Worm (Caenorhabditis elegans) whole organism, early embryonic: ENCODE results near the gene swt-1.

ENCODE experiments used
- B0310.2 ChIP-seq: sonication (generic microtip); optimal IDR thresholded peaks from 2 replicates; lab custom pipeline; 2016; ENCODE audit warnings: mild to moderate bottlenecking, missing genetic modification characterization, missing compliant biosample characterization
- aly-1 ChIP-seq: sonication (generic microtip); optimal IDR thresholded peaks from 2 replicates; lab custom pipeline; 2016; ENCODE audit warnings: missing genetic modification characterization, missing compliant biosample characterization
- ama-1 ChIP-seq: fragments of 150-350 bp; optimal IDR thresholded peaks from 2 replicates; lab custom pipeline; 2014
- flt-1 ChIP-seq: fragments of 200-800 bp; sonication (Bioruptor generic); IDR thresholded peaks from 2 replicates; pipeline ENCODE4 v1.3.6; 2022; ENCODE audit warnings: missing genetic modification characterization, missing compliant biosample characterization
- tra-4 ChIP-seq: sonication (generic microtip); optimal IDR thresholded peaks from 2 replicates; lab custom pipeline; 2017; ENCODE audit warnings: missing genetic modification characterization, missing compliant biosample characterization

DNA sequence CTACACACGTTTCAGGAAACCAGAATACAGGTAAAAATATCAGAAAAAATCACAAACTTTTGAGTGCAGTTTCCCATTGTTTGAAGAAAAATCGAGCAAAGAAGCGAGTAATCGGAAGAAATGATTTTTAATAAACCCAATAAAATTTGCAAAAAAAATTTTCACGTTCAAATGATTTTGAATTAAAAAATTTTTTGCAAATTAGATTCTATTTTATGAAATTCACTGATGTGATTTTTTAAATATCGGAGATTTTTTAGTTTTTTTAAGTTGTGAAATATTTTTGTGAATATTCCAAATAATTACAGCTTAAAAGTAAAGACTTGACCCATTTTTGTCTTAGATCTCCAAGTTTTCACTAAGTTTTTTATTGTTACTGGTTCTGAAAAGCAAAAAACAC is 9.1 kb upstream of the swt-1 start, which contains the start of gene pnp-1:
- TF ChIP-seq tra-4 (no peak), ama-1 (no peak), B0310.2 (tag; lab: Kevin White, UChicago) (no peak), aly-1 (no peak), flt-1 (no peak)
